Worm (Caenorhabditis elegans): Measurements from ENCODE around the gene F54C9.9.

F54C9.9 gene

ce11 chrII:8559188-8559587, 18.7 kb upstream of the F54C9.9 start:
- TF ChIP-seq ham-2 (GFP tag; optimal IDR thresholded peaks at IDR 0.05), result no peak
- TF ChIP-seq ces-1 (GFP tag; optimal IDR thresholded peaks at IDR 0.05), result peak; percentile 96

ce11 chrII:8561227-8561626, 16.6 kb upstream of the F54C9.9 start, which contains the start of gene iff-2:
TSS of gene iff-2 (minus strand) at chrII:8561367.
- TF ChIP-seq nhr-2 (tag; optimal IDR thresholded peaks at IDR 0.05) (peak; percentile 82), lsy-2 (tag; optimal IDR thresholded peaks at IDR 0.05) (peak; percentile 93), unc-120 (tag; optimal IDR thresholded peaks at IDR 0.05; ENCODE audit: poor library complexity, severe bottlenecking) (peak; percentile 95), nhr-28 (tag; optimal IDR thresholded peaks at IDR 0.05) (peak; percentile 48), ztf-11 (tag; optimal IDR thresholded peaks at IDR 0.05) (peak; percentile 72), ceh-83 (GFP tag; optimal IDR thresholded peaks at IDR 0.05) (peak; percentile 78), nhr-76 (tag; optimal IDR thresholded peaks at IDR 0.05) (peak; percentile 34), tbx-8 (GFP tag; optimal IDR thresholded peaks at IDR 0.05) (peak; percentile 30), ces-1 (GFP tag; optimal IDR thresholded peaks at IDR 0.05) (peak; percentile 72), sem-2 (GFP tag; optimal IDR thresholded peaks at IDR 0.05) (peak; percentile 21), ceh-43 (GFP tag; optimal IDR thresholded peaks at IDR 0.05) (peak; percentile 64), flh-1 (GFP tag; optimal IDR thresholded peaks at IDR 0.05) (no peak), sptf-1 (tag; optimal IDR thresholded peaks at IDR 0.05) (peak; percentile 91), elt-1 (tag; optimal IDR thresholded peaks at IDR 0.05; ENCODE audit: borderline replicate concordance, insufficient read depth) (peak; percentile 6), mls-2 (tag; optimal IDR thresholded peaks at IDR 0.05) (peak; percentile 81), mab-5 (tag; optimal IDR thresholded peaks at IDR 0.05) (peak; percentile 33), blmp-1 (tag; optimal IDR thresholded peaks at IDR 0.05) (no peak), bed-3 (GFP tag; optimal IDR thresholded peaks at IDR 0.05) (peak; percentile 46), pha-4 (tag; optimal IDR thresholded peaks at IDR 0.05) (peak; percentile 100), M03D4.4 (tag; optimal IDR thresholded peaks at IDR 0.05) (peak; percentile 82), ham-2 (GFP tag; optimal IDR thresholded peaks at IDR 0.05) (peak; percentile 69), mep-1 (tag; optimal IDR thresholded peaks at IDR 0.05) (peak; percentile 100), cnd-1 (tag; optimal IDR thresholded peaks at IDR 0.05) (peak; percentile 88), lin-32 (GFP tag; optimal IDR thresholded peaks at IDR 0.05) (peak; percentile 59), nhr-12 (tag; optimal IDR thresholded peaks at IDR 0.05) (peak; percentile 73), nhr-237 (tag; optimal IDR thresholded peaks at IDR 0.05) (peak; percentile 98), unc-62 (GFP tag; optimal IDR thresholded peaks at IDR 0.05) (peak; percentile 85), unc-39 (tag; optimal IDR thresholded peaks at IDR 0.05) (peak; percentile 59), hlh-1 (tag; optimal IDR thresholded peaks at IDR 0.05) (peak; percentile 91), ceh-39 (tag; optimal IDR thresholded peaks at IDR 0.05) (peak; percentile 99), zip-8 (tag; optimal IDR thresholded peaks at IDR 0.05) (peak; percentile 61), snpc-4 (tag; optimal IDR thresholded peaks at IDR 0.05) (no peak), lin-13 (tag; optimal IDR thresholded peaks at IDR 0.05) (peak; percentile 99), drap-1 (GFP tag; optimal IDR thresholded peaks at IDR 0.05) (peak; percentile 92), elt-3 (tag; optimal IDR thresholded peaks at IDR 0.05) (peak; percentile 87)

- TF ChIP-seq sptf-1 (tag; optimal IDR thresholded peaks at IDR 0.05) (no peak), unc-39 (tag; optimal IDR thresholded peaks at IDR 0.05) (no peak), mls-2 (tag; optimal IDR thresholded peaks at IDR 0.05) (no peak), nhr-76 (tag; optimal IDR thresholded peaks at IDR 0.05) (no peak), tbx-8 (GFP tag; optimal IDR thresholded peaks at IDR 0.05) (no peak), ham-2 (GFP tag; optimal IDR thresholded peaks at IDR 0.05) (no peak), flh-1 (GFP tag; optimal IDR thresholded peaks at IDR 0.05) (no peak), blmp-1 (tag; optimal IDR thresholded peaks at IDR 0.05) (no peak), elt-3 (tag; optimal IDR thresholded peaks at IDR 0.05) (no peak), ces-1 (GFP tag; optimal IDR thresholded peaks at IDR 0.05) (no peak), ceh-83 (GFP tag; optimal IDR thresholded peaks at IDR 0.05) (no peak), ceh-39 (tag; optimal IDR thresholded peaks at IDR 0.05) (no peak), sem-2 (GFP tag; optimal IDR thresholded peaks at IDR 0.05) (no peak), unc-62 (GFP tag; optimal IDR thresholded peaks at IDR 0.05) (no peak), mep-1 (tag; optimal IDR thresholded peaks at IDR 0.05) (no peak), nhr-12 (tag; optimal IDR thresholded peaks at IDR 0.05) (no peak), mab-5 (tag; optimal IDR thresholded peaks at IDR 0.05) (no peak), ztf-11 (tag; optimal IDR thresholded peaks at IDR 0.05) (no peak), cnd-1 (tag; optimal IDR thresholded peaks at IDR 0.05) (no peak)
These were observed 15.8 kb upstream of the F54C9.9 start, which contains the start of gene F54C9.14 for ce11 chrII:8562002-8562401. TSS of gene F54C9.14 (plus strand) at chrII:8562302.
